Fruit fly (Drosophila melanogaster): ENCODE measurements around the gene Alg13.

DNA sequence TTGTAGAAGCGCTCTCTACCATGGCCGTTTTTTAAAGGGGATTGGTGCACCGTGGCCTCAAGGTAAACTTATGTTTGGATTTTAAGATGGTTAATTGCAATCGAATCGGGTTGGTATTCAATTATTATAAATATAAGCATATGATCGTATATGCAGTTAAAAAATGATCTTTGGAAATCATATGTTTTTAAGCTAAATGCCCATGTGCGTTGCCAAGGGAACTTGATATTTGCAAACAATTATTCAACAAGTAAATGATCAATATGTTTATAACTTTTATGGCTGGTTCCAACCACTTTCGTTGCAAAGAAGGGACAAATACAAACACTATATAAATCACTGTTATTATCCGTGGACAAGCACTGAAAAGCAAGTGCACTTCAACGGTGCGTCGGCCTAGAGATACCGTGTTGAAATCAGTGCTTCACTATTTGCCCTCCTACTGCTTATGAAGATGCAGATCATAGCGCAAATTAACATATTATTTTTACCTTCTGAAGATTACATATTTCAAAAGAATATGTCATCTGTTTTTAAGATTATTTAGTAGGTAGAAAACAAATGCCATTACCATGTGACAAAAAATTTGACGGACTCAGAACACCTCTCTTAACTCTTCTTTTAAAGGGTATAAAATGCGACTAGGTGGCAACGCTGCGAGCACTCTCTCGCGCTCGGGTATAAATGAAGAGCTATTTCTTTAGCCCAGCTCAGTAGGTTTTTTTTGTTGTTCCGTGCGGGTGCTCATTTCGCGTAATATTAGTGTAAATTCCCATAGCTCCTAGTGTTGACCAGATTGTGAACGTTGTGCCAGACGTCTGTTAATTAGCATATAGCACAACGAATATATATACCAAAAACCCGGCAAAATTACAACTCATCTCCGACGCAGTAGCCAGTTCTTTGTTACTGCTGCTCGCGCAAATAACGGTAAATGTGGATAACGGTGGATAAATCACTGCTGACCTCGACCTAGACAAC is 19.3 kb upstream of the Alg13 start, which contains the start of gene rdog:
- no peak for TF ChIP-seq CTCF (optimal IDR thresholded peaks at IDR 0.05)
- no peak for TF ChIP-seq CG8478 (optimal IDR thresholded peaks at IDR 0.05)
